Fruit fly (Drosophila melanogaster): ENCODE measurements around the gene SelR.

Gene SelR

DNA sequence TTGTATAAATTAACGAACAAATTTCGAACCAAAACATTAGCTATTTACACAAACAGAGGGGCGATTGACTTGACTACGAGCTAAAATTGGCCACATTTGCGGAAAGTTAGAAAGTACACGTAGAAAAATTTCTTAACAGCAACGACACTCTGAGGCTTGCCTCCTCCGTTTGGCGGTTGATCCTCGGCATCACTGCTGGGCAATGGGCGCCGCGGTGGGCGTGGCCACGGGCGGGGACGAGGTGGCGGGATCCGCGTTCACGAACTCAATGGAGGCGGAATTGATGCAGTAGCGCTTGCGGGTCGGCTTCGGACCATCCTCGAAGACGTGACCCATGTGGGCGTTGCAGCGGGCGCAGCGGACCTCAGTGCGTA, 5.0 kb downstream of the SelR start (continued):
- no peak for TF ChIP-seq slbo (GFP tag; IDR thresholded peaks at IDR 0.05)
- no peak for TF ChIP-seq lab (GFP tag; optimal IDR thresholded peaks at IDR 0.05)
- no peak for TF ChIP-seq ERR (GFP tag; optimal IDR thresholded peaks at IDR 0.05)
- TF ChIP-seq CG13296 (GFP tag; optimal IDR thresholded peaks at IDR 0.05), result no peak
- TF ChIP-seq Lhr (GFP tag; optimal IDR thresholded peaks at IDR 0.05), result no peak
- TF ChIP-seq vvl (GFP tag; IDR thresholded peaks at IDR 0.05), result no peak
- TF ChIP-seq CG9609 (GFP tag; optimal IDR thresholded peaks at IDR 0.05), result peak; percentile 20
- TF ChIP-seq cg (GFP tag; optimal IDR thresholded peaks at IDR 0.05), result no peak
- TF ChIP-seq CG6272 (GFP tag; IDR thresholded peaks at IDR 0.05), result 0 out of 2 replicates have a peak, but pooled peaks have one; percentile 8
- no peak for TF ChIP-seq CG3726 (GFP tag; IDR thresholded peaks at IDR 0.05)
- no peak for TF ChIP-seq pros (GFP tag; optimal IDR thresholded peaks at IDR 0.05)
- TF ChIP-seq CG34376 (GFP tag; optimal IDR thresholded peaks at IDR 0.05), result no peak
- TF ChIP-seq Optix (GFP tag; IDR thresholded peaks at IDR 0.05), result 0 out of 3 replicates have a peak, but pooled peaks have one; percentile 32
- TF ChIP-seq Meics (GFP tag; optimal IDR thresholded peaks at IDR 0.05), result peak; percentile 1
- no peak for TF ChIP-seq zfh2 (GFP tag; optimal IDR thresholded peaks at IDR 0.05)
- peak; percentile 78 for TF ChIP-seq Med (GFP tag)
- TF ChIP-seq Hr51 (GFP tag; optimal IDR thresholded peaks at IDR 0.05), result no peak
- no peak for TF ChIP-seq CG33213 (GFP tag; optimal IDR thresholded peaks at IDR 0.05)
- TF ChIP-seq mld (GFP tag; IDR thresholded peaks at IDR 0.05; ENCODE audit: partially characterized antibody), result no peak
- TF ChIP-seq lmd (GFP tag; IDR thresholded peaks at IDR 0.05), result peak; percentile 28; the same call in 1 of the 2 replicates
- no peak for TF ChIP-seq sr (GFP tag; IDR thresholded peaks at IDR 0.05)
- TF ChIP-seq fru (optimal IDR thresholded peaks at IDR 0.05), result no peak
- no peak for TF ChIP-seq Hmr (GFP tag; optimal IDR thresholded peaks at IDR 0.05)
- peak; percentile 6 for TF ChIP-seq Antp (GFP tag; optimal IDR thresholded peaks at IDR 0.05)
- TF ChIP-seq Ets65A (GFP tag), result peak; percentile 82
- TF ChIP-seq CG17829 (tag; optimal IDR thresholded peaks at IDR 0.05), result no peak
- TF ChIP-seq ase (GFP tag; IDR thresholded peaks at IDR 0.05), result no peak
- no peak for TF ChIP-seq CG15011 (GFP tag; optimal IDR thresholded peaks at IDR 0.05)
- no peak for TF ChIP-seq CG4820 (GFP tag; optimal IDR thresholded peaks at IDR 0.05)
- peak; percentile 17; the same call in 1 of the 2 replicates for TF ChIP-seq HLH3B (GFP tag; IDR thresholded peaks at IDR 0.05)
- no peak for TF ChIP-seq Dll (GFP tag; IDR thresholded peaks at IDR 0.05; ENCODE audit: partially characterized antibody)
- peak; percentile 37 for TF ChIP-seq Neu2 (GFP tag; optimal IDR thresholded peaks at IDR 0.05; ENCODE audit: borderline replicate concordance)
- TF ChIP-seq CG10321 (GFP tag; IDR thresholded peaks at IDR 0.05), result no peak
- no peak for TF ChIP-seq CG11456 (GFP tag; IDR thresholded peaks at IDR 0.05)
- TF ChIP-seq NK7.1 (GFP tag; optimal IDR thresholded peaks at IDR 0.05), result no peak
- TF ChIP-seq CG12155 (GFP tag; optimal IDR thresholded peaks at IDR 0.05), result no peak
- TF ChIP-seq CG11398 (GFP tag; optimal IDR thresholded peaks at IDR 0.05), result no peak
- TF ChIP-seq lov (optimal IDR thresholded peaks at IDR 0.05), result no peak
- TF ChIP-seq lov (GFP tag; IDR thresholded peaks at IDR 0.05), result no peak
- no peak for TF ChIP-seq gfzf (GFP tag; optimal IDR thresholded peaks at IDR 0.05)
- no peak for TF ChIP-seq Trl (optimal IDR thresholded peaks at IDR 0.05)
- peak; percentile 46 for TF ChIP-seq Trl (GFP tag; optimal IDR thresholded peaks at IDR 0.05)
- no peak for TF ChIP-seq pan (optimal IDR thresholded peaks at IDR 0.05)
- TF ChIP-seq pan (GFP tag; optimal IDR thresholded peaks at IDR 0.05 in 1 of 2, IDR thresholded peaks at IDR 0.05 in 1 of 2), result no peak
- TF ChIP-seq unpg (GFP tag; optimal IDR thresholded peaks at IDR 0.05), result no peak
- 0 out of 3 replicates have a peak, but pooled peaks have one; percentile 10 for TF ChIP-seq CG17361 (GFP tag; IDR thresholded peaks at IDR 0.05)
- no peak for TF ChIP-seq Six4 (GFP tag; optimal IDR thresholded peaks at IDR 0.05)
- no peak for TF ChIP-seq CG10147 (GFP tag; optimal IDR thresholded peaks at IDR 0.05)
- TF ChIP-seq tio (GFP tag; optimal IDR thresholded peaks at IDR 0.05), result no peak
- TF ChIP-seq nmo (GFP tag; optimal IDR thresholded peaks at IDR 0.05), result no peak
- TF ChIP-seq bowl (GFP tag; IDR thresholded peaks at IDR 0.05), result no peak
- no peak for TF ChIP-seq gro (GFP tag; optimal IDR thresholded peaks at IDR 0.05)
- TF ChIP-seq twi (tag; optimal IDR thresholded peaks at IDR 0.05), result no peak

All from whole organism, embryonic.